Fruit fly (Drosophila melanogaster) whole organism: ENCODE data around the gene CG34375.

Experiments
- CG8478 ChIP-seq: fragments of >200 bp; optimal IDR thresholded peaks from 2 replicates; lab custom pipeline; 2018; ENCODE audit warnings: inconsistent platforms
- Dll ChIP-seq: fragments of >200 bp; optimal IDR thresholded peaks from 2 replicates; lab custom pipeline; 2017
- EcR ChIP-seq, 2 experiments: fragments of >200 bp; optimal IDR thresholded peaks; 2 replicates each; lab custom pipeline; 2017; ENCODE audit warnings: missing biosample characterization in 2 of 2, missing genetic modification characterization in 2 of 2, missing genetic modification reagents in 2 of 2
- pan ChIP-seq: fragments of >200 bp; optimal IDR thresholded peaks from 2 replicates; lab custom pipeline; 2017
- psq ChIP-seq: fragments of >200 bp; optimal IDR thresholded peaks from 2 replicates; lab custom pipeline; 2017
- usp ChIP-seq: fragments of >200 bp; optimal IDR thresholded peaks from 2 replicates; lab custom pipeline; 2017; ENCODE audit warnings: missing biosample characterization, missing genetic modification characterization, mixed read lengths

DNA sequence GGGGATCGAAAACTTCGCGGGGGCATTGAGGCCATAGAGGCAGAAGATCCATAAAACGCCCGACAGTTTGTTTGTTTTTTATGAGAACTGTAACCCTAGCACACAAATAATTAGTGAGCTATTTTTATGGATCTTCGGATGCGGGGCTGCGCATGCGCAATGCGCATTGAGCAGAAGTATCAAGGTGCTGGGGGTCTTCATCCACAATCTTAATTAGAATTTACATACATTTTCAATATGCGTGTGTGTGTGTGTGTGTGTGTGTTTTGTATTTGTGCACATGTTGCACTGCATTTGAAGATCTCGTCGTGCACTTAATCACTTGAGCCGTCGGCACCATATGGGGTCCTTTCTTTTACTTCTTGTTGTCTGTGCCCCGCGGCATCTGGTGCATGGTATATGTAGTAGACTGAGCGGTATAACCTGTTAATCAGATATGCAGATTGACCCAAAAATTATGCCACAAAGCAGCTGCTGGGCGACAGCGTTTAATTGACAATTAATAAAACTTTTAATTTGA is 32.4 kb upstream of the CG34375 start:
- no peak for TF ChIP-seq CG8478 (lab: Kevin White, UChicago)
- TF ChIP-seq psq, result no peak
- no peak for TF ChIP-seq Dll (lab: Kevin White, UChicago)
- TF ChIP-seq usp (GFP tag; lab: Kevin White, UChicago), result no peak
- no peak for TF ChIP-seq pan
- no peak for TF ChIP-seq EcR (GFP tag; optimal IDR thresholded peaks at IDR 0.05; lab: Kevin White, UChicago)
